Worm (Caenorhabditis elegans) whole organism, L4/young adult: Measurements from ENCODE around the gene pqn-84.

ENCODE experiments used
- W03F9.2 ChIP-seq: fragments of 150-350 bp; optimal IDR thresholded peaks from 2 replicates; lab custom pipeline; 2014; ENCODE audit warnings: missing biosample characterization, missing genetic modification characterization
- dao-5 ChIP-seq: sonication (generic microtip); optimal IDR thresholded peaks from 2 replicates; lab custom pipeline; 2016; ENCODE audit warnings: missing genotype, missing genetic modification characterization, moderate library complexity, missing compliant biosample characterization
- him-1 ChIP-seq: sonication (generic microtip); optimal IDR thresholded peaks from 2 replicates; lab custom pipeline; 2016; ENCODE audit warnings: missing genotype, missing genetic modification reagents, missing genetic modification characterization, missing compliant biosample characterization

pqn-84 gene

DNA sequence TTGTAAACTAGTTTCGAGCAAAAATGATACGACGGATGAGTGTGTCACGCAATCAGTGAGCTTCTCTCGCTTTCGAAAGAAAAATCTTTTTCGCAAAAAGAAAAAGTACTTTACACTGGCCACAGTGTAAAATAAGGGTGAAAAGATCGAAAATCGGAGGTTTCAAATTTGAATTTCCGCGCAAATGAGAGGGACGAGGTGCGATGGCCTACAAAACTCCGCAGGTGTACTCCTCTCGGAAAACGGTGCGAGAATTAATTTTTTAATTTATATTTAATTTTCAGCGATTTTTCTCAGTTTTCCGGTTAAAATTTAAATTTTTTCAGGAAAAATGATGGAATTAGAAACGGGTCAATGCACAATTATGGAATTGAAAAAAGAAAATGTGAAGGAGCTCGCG is 46.7 kb downstream of the pqn-84 start, which contains the start of gene mrt-2:
mrt-2 (plus strand) TSS at position 49 of the 400 bp plus-strand sequence.
- TF ChIP-seq him-1 (tag; lab: Kevin White, UChicago) (peak; percentile 11), W03F9.2 (tag; lab: Kevin White, UChicago) (peak; percentile 46), dao-5 (tag; lab: Kevin White, UChicago) (no peak)

- TF ChIP-seq him-1 (tag; lab: Kevin White, UChicago) (no peak), dao-5 (tag; lab: Kevin White, UChicago) (no peak), W03F9.2 (tag; lab: Kevin White, UChicago) (no peak)
These were observed 50.2 kb downstream of the pqn-84 start for ce11 chrIII:11750232-11750631.

ce11 chrIII:11750817-11751216 is 50.8 kb downstream of the pqn-84 start:
- TF ChIP-seq him-1 (tag; lab: Kevin White, UChicago) (no peak), dao-5 (tag; lab: Kevin White, UChicago) (no peak), W03F9.2 (tag; lab: Kevin White, UChicago) (no peak)
